Worm (Caenorhabditis elegans) whole organism, young adult: ENCODE data around the gene R04B5.5.

Source experiments
- B0019.2 ChIP-seq: fragments of 200-800 bp; sonication (Bioruptor generic); conservative IDR thresholded peaks from 2 replicates; pipeline ENCODE4 v1.3.6; 2022; ENCODE audit warnings: missing genetic modification reagents, missing genetic modification characterization, missing compliant biosample characterization
- B0035.1 ChIP-seq: sonication (generic microtip); optimal IDR thresholded peaks from 2 replicates; lab custom pipeline; 2016; ENCODE audit warnings: missing genetic modification characterization, mild to moderate bottlenecking, missing compliant biosample characterization, missing genotype, missing genetic modification reagents
- F10E7.11 ChIP-seq: sonication (generic microtip); optimal IDR thresholded peaks from 2 replicates; lab custom pipeline; 2017; ENCODE audit warnings: mild to moderate bottlenecking, missing genetic modification characterization, moderate library complexity, missing compliant biosample characterization
- F23B12.7 ChIP-seq: sonication (generic microtip); optimal IDR thresholded peaks from 2 replicates; lab custom pipeline; 2017; ENCODE audit warnings: missing genetic modification characterization, mild to moderate bottlenecking, missing compliant biosample characterization, antibody characterized with exemption, moderate library complexity; ENCODE audit not compliant: insufficient read depth
- F37B4.10 ChIP-seq: fragments of 200-800 bp; sonication (Bioruptor generic); IDR thresholded peaks from 2 replicates; pipeline ENCODE4 v1.3.6; 2022; ENCODE audit warnings: missing genetic modification characterization, missing compliant biosample characterization
- F39B2.1 ChIP-seq: fragments of 200-800 bp; sonication (Bioruptor generic); IDR thresholded peaks from 2 replicates; pipeline ENCODE4 v1.3.6; 2022; ENCODE audit warnings: missing genetic modification reagents, missing genetic modification characterization, missing compliant biosample characterization
- F55B11.4 ChIP-seq: sonication (generic microtip); optimal IDR thresholded peaks from 2 replicates; lab custom pipeline; 2016; ENCODE audit warnings: missing compliant biosample characterization, missing genetic modification characterization, borderline replicate concordance; ENCODE audit not compliant: insufficient read depth
- Y53F4B.3 ChIP-seq: fragments of 200-800 bp; sonication (Bioruptor generic); IDR thresholded peaks from 2 replicates; pipeline ENCODE4 v1.3.6; 2022; ENCODE audit warnings: missing genetic modification reagents, missing genetic modification characterization, missing compliant biosample characterization
- Y56A3A.18 ChIP-seq: fragments of 200-800 bp; sonication (Bioruptor generic); IDR thresholded peaks from 2 replicates; pipeline ENCODE4 v1.3.6; 2022; ENCODE audit warnings: missing genetic modification reagents, missing genetic modification characterization, missing compliant biosample characterization
- ZK185.1 ChIP-seq: sonication (generic microtip); optimal IDR thresholded peaks from 2 replicates; lab custom pipeline; 2016; ENCODE audit warnings: mild to moderate bottlenecking, missing genetic modification characterization, missing compliant biosample characterization; ENCODE audit not compliant: poor library complexity, severe bottlenecking
- akir-1 ChIP-seq: fragments of 200-800 bp; sonication (Bioruptor generic); optimal IDR thresholded peaks from 2 replicates; lab custom pipeline; 2018; ENCODE audit warnings: mild to moderate bottlenecking, missing genetic modification characterization, moderate library complexity, missing compliant biosample characterization
- aptf-3 ChIP-seq: fragments of 200-800 bp; sonication (Bioruptor generic); IDR thresholded peaks from 2 replicates; pipeline ENCODE4 v1.3.6; 2022; ENCODE audit warnings: missing genetic modification characterization, missing compliant biosample characterization
- athp-1 ChIP-seq: sonication (generic microtip); optimal IDR thresholded peaks from 2 replicates; lab custom pipeline; 2017; ENCODE audit warnings: mild to moderate bottlenecking, missing genetic modification characterization, missing compliant biosample characterization
- bed-1 ChIP-seq: fragments of 200-800 bp; sonication (Bioruptor generic); IDR thresholded peaks from 2 replicates; pipeline ENCODE4 v1.3.6; 2022; ENCODE audit warnings: missing genetic modification reagents, missing genetic modification characterization, missing compliant biosample characterization
- bed-2 ChIP-seq: fragments of 200-800 bp; sonication (Bioruptor generic); IDR thresholded peaks from 2 replicates; pipeline ENCODE4 v1.3.6; 2022; ENCODE audit warnings: missing genetic modification reagents, missing genetic modification characterization, missing compliant biosample characterization
- dox-1 ChIP-seq: fragments of 200-800 bp; sonication (Bioruptor generic); IDR thresholded peaks from 2 replicates; pipeline ENCODE4 v1.3.6; 2022; ENCODE audit warnings: missing genetic modification reagents, missing genetic modification characterization, missing compliant biosample characterization
- egl-44 ChIP-seq: fragments of 200-800 bp; sonication (Bioruptor generic); IDR thresholded peaks from 2 replicates; pipeline ENCODE4 v1.3.6; 2022; ENCODE audit warnings: missing genetic modification reagents, missing genetic modification characterization, missing compliant biosample characterization
- egrh-3 ChIP-seq: fragments of 200-800 bp; sonication (Bioruptor generic); IDR thresholded peaks from 2 replicates; pipeline ENCODE4 v1.3.6; 2022; ENCODE audit warnings: missing genetic modification reagents, missing genetic modification characterization, missing compliant biosample characterization
- ets-4 ChIP-seq: fragments of 200-800 bp; sonication (Bioruptor generic); optimal IDR thresholded peaks from 2 replicates; lab custom pipeline; 2018; ENCODE audit warnings: mild to moderate bottlenecking, missing genetic modification characterization, missing compliant biosample characterization
- hlh-26 ChIP-seq: fragments of 200-800 bp; sonication (Bioruptor generic); conservative IDR thresholded peaks from 2 replicates; pipeline ENCODE4 v1.3.6; 2022; ENCODE audit warnings: missing genetic modification reagents, missing genetic modification characterization, missing compliant biosample characterization
- hmg-1.2 ChIP-seq: fragments of 200-800 bp; sonication (Bioruptor generic); IDR thresholded peaks from 2 replicates; pipeline ENCODE4 v1.3.6; 2022; ENCODE audit warnings: missing genetic modification reagents, missing genetic modification characterization, missing compliant biosample characterization
- lin-40 ChIP-seq: sonication (generic microtip); optimal IDR thresholded peaks from 2 replicates; lab custom pipeline; 2016; ENCODE audit warnings: missing genetic modification characterization, mild to moderate bottlenecking, missing compliant biosample characterization, missing genotype, missing genetic modification reagents
- lsy-27 ChIP-seq: sonication (generic microtip); optimal IDR thresholded peaks from 2 replicates; lab custom pipeline; 2017; ENCODE audit warnings: missing genetic modification characterization, mild to moderate bottlenecking, missing compliant biosample characterization, antibody characterized with exemption, missing genotype, borderline replicate concordance; ENCODE audit not compliant: insufficient read depth
- mcd-1 ChIP-seq: fragments of 200-800 bp; sonication (Bioruptor generic); IDR thresholded peaks from 2 replicates; pipeline ENCODE4 v1.3.6; 2022; ENCODE audit warnings: missing genetic modification reagents, missing genetic modification characterization, missing compliant biosample characterization
- nfya-2 ChIP-seq: fragments of 200-800 bp; sonication (Bioruptor generic); IDR thresholded peaks from 2 replicates; pipeline ENCODE4 v1.3.6; 2022; ENCODE audit warnings: missing genetic modification reagents, missing genetic modification characterization, missing compliant biosample characterization
- nhr-120 ChIP-seq: fragments of 200-800 bp; sonication (Bioruptor generic); IDR thresholded peaks from 2 replicates; pipeline ENCODE4 v1.3.6; 2022; ENCODE audit warnings: missing genetic modification characterization, missing compliant biosample characterization
- nhr-80 ChIP-seq: sonication (generic microtip); optimal IDR thresholded peaks from 2 replicates; lab custom pipeline; 2016; ENCODE audit warnings: missing genetic modification characterization, missing compliant biosample characterization
- snpc-1.3 ChIP-seq: sonication (generic microtip); optimal IDR thresholded peaks from 2 replicates; lab custom pipeline; 2017; ENCODE audit warnings: missing genetic modification characterization, mild to moderate bottlenecking, missing compliant biosample characterization, antibody characterized with exemption, moderate library complexity, missing genotype, missing genetic modification reagents; ENCODE audit not compliant: insufficient read depth
- somi-1 ChIP-seq: fragments of 200-800 bp; sonication (Bioruptor generic); optimal IDR thresholded peaks from 2 replicates; lab custom pipeline; 2018; ENCODE audit warnings: mild to moderate bottlenecking, missing genetic modification characterization, missing compliant biosample characterization
- sptf-2 ChIP-seq: fragments of 200-800 bp; sonication (Bioruptor generic); optimal IDR thresholded peaks from 2 replicates; lab custom pipeline; 2018; ENCODE audit warnings: mild to moderate bottlenecking, missing genetic modification characterization, missing compliant biosample characterization
- tbx-9 ChIP-seq: sonication (generic microtip); optimal IDR thresholded peaks from 2 replicates; lab custom pipeline; 2016; ENCODE audit warnings: borderline replicate concordance, missing genetic modification characterization, inconsistent platforms, missing compliant biosample characterization
- tlf-1 ChIP-seq: fragments of 200-800 bp; sonication (Bioruptor generic); optimal IDR thresholded peaks from 2 replicates; lab custom pipeline; 2018; ENCODE audit warnings: mild to moderate bottlenecking, missing genetic modification characterization, missing compliant biosample characterization
- unc-130 ChIP-seq: sonication (generic microtip); optimal IDR thresholded peaks from 2 replicates; lab custom pipeline; 2016; ENCODE audit warnings: missing genetic modification reagents, missing genetic modification characterization, missing compliant biosample characterization
- zim-3 ChIP-seq: sonication (generic microtip); optimal IDR thresholded peaks from 2 replicates; lab custom pipeline; 2017; ENCODE audit warnings: mild to moderate bottlenecking, missing genetic modification characterization, moderate library complexity, missing compliant biosample characterization
- ztf-25 ChIP-seq: fragments of 200-800 bp; sonication (Bioruptor generic); IDR thresholded peaks from 2 replicates; pipeline ENCODE4 v1.3.6; 2022; ENCODE audit warnings: missing genetic modification reagents, missing genetic modification characterization, missing compliant biosample characterization

Gene R04B5.5

DNA sequence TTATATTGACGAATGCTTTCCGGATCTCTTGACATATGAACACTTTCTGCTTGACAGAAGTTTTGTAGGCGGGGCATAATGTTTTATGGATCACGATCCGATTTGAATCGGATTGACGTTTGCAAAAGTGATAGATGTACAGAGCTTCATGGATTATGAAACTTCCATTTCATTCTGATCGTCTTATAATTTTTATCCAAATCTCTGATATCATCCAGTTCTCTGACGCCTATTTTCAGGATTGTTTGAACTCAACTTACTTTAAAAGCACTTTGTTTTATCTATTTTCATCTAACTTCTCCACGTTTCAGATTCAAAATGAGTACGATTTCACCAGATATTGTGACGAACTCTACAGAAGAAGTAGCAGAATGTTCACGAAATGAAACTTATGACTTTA is 20.5 kb upstream of the R04B5.5 start, which contains the start of gene npr-39:
npr-39 (plus strand) TSS at position 301 of the 400 bp plus-strand sequence.
- TF ChIP-seq F37B4.10 (GFP tag; lab: Robert Waterston, UW): no peak

DNA sequence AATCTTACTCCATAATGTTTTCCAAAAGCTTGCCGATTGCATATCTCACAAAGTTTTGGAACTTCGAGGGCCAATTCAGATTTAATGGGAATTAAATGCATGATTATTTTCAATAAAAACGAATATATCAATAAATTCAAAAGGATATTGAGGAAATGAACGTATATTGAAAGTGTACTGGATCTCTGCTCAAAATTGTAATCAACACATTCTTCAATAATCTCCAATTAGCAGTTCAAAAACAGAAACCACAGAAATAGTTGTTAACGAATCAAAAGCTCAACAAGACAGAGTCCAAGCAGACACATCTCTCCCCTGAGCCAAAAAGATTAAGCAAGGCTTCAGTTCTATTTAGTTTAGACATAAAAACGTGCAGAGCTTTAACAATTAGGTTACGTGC is 16.7 kb upstream of the R04B5.5 start, which contains the start of gene nhr-192:
nhr-192 (minus strand) TSS at position 101 of the 400 bp plus-strand sequence.
- TF ChIP-seq zim-3 (tag; lab: Kevin White, UChicago): no peak
- TF ChIP-seq bed-2 (GFP tag; lab: Robert Waterston, UW): no peak
- TF ChIP-seq unc-130: no peak
- TF ChIP-seq tlf-1 (GFP tag; lab: Kevin White, UChicago): no peak
- TF ChIP-seq F39B2.1 (GFP tag; lab: Robert Waterston, UW): no peak
- no peak for TF ChIP-seq Y56A3A.18 (GFP tag; lab: Robert Waterston, UW)
- TF ChIP-seq mcd-1 (GFP tag; lab: Robert Waterston, UW): no peak
- TF ChIP-seq B0035.1 (tag; lab: Kevin White, UChicago): no peak
- TF ChIP-seq Y53F4B.3 (GFP tag; lab: Robert Waterston, UW): no peak
- TF ChIP-seq athp-1 (tag; lab: Kevin White, UChicago): no peak
- no peak for TF ChIP-seq nhr-80 (tag; lab: Kevin White, UChicago)
- TF ChIP-seq lin-40 (tag; lab: Kevin White, UChicago): no peak
- no peak for TF ChIP-seq F23B12.7 (tag; lab: Kevin White, UChicago)
- no peak for TF ChIP-seq lsy-27 (tag; lab: Kevin White, UChicago)
- no peak for TF ChIP-seq egrh-3 (GFP tag; lab: Robert Waterston, UW)
- TF ChIP-seq F55B11.4 (tag; lab: Kevin White, UChicago): no peak

DNA sequence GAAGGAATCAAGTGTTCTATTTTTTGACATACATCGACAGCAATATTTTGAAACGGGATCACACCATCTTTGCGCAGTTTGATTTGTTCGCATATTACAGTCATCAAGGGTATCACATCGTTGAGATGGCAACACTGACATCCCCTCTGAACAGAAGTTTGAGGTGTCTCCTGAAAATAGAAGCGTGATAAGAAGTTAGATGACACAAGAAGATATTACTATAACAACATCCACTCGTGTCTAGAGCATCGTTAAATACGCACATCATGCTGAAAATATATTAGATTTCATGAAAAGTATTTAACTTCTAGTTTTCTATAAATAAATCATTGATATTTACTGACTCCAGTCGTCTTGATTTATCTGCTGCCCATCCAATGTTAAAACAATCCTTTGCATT is 14.6 kb upstream of the R04B5.5 start:
- TF ChIP-seq somi-1 (GFP tag; lab: Kevin White, UChicago): no peak
- no peak for TF ChIP-seq dox-1 (GFP tag; lab: Robert Waterston, UW)
- TF ChIP-seq B0019.2 (GFP tag; lab: Robert Waterston, UW): no peak
- no peak for TF ChIP-seq Y53F4B.3 (GFP tag; lab: Robert Waterston, UW)
- TF ChIP-seq snpc-1.3 (tag; lab: Kevin White, UChicago): no peak
- no peak for TF ChIP-seq tbx-9 (tag; lab: Kevin White, UChicago)
- TF ChIP-seq bed-1: no peak
- TF ChIP-seq F23B12.7 (tag; lab: Kevin White, UChicago): no peak
- TF ChIP-seq ets-4 (GFP tag; lab: Kevin White, UChicago): no peak
- no peak for TF ChIP-seq sptf-2 (GFP tag; lab: Kevin White, UChicago)
- TF ChIP-seq hlh-26 (GFP tag; lab: Robert Waterston, UW): no peak
- TF ChIP-seq zim-3 (tag; lab: Kevin White, UChicago): no peak
- TF ChIP-seq unc-130: no peak
- no peak for TF ChIP-seq F10E7.11 (tag; lab: Kevin White, UChicago)

DNA sequence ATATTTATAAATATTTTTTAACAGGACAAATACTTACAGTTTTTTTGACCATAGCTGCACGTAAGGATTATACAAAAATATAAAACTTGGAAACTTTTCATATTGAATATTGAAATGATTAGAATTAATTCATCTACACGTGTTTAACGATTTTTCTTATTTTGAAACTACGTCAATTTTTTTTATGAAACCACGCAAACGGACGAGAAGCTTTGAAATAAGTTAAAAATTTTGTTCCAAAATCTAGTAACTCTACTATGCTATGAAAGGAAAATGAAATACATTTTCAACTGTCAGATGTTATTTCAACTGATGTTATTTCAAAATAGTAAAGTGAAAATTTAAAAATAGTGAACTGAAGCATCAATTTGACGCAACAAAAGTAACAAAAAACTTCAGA is 13.5 kb upstream of the R04B5.5 start, which contains the start of gene F57A8.6:
F57A8.6 (minus strand) TSS at position 101 of the 400 bp plus-strand sequence.
- TF ChIP-seq ZK185.1 (no peak), nfya-2 (GFP tag; lab: Robert Waterston, UW) (no peak), akir-1 (GFP tag; lab: Kevin White, UChicago) (no peak), aptf-3 (GFP tag; lab: Robert Waterston, UW) (no peak), Y56A3A.18 (GFP tag; lab: Robert Waterston, UW) (no peak), ztf-25 (GFP tag; lab: Robert Waterston, UW) (no peak), nhr-120 (GFP tag; lab: Robert Waterston, UW) (no peak), egl-44 (GFP tag; lab: Robert Waterston, UW) (no peak), hmg-1.2 (GFP tag; lab: Robert Waterston, UW) (no peak)
